Fruit fly (Drosophila melanogaster) whole organism, embryonic: ENCODE results near the gene CG1575.

ENCODE experiments used
- CG14014 ChIP-seq: fragments of 200-800 bp; sonication (Bioruptor generic); IDR thresholded peaks from 2 replicates; pipeline ENCODE4 v1.3.6; 2022; ENCODE audit warnings: missing biosample characterization, missing genetic modification characterization
- CG14710 ChIP-seq: fragments of 200-800 bp; sonication (Bioruptor generic); optimal IDR thresholded peaks from 3 replicates; lab custom pipeline; 2019; ENCODE audit warnings: missing biosample characterization, mild to moderate bottlenecking, missing genetic modification characterization, moderate library complexity
- HmgZ ChIP-seq: fragments of 200-800 bp; sonication (Bioruptor generic); optimal IDR thresholded peaks from 2 replicates; lab custom pipeline; 2018; ENCODE audit warnings: missing biosample characterization, mild to moderate bottlenecking, missing genetic modification characterization
- Meics ChIP-seq: fragments of 200-800 bp; sonication (Bioruptor generic); optimal IDR thresholded peaks from 2 replicates; lab custom pipeline; 2017; ENCODE audit warnings: missing biosample characterization, mild to moderate bottlenecking, missing genetic modification characterization
- nom ChIP-seq: fragments of 200-800 bp; sonication (Bioruptor generic); optimal IDR thresholded peaks from 2 replicates; lab custom pipeline; 2017; ENCODE audit warnings: missing biosample characterization, missing genetic modification characterization, mild to moderate bottlenecking, moderate library complexity, missing genetic modification reagents

dm6 chrX:8122834-8123233 lies 6.0 kb downstream of the CG1575 start:
- TF ChIP-seq HmgZ (tag; lab: Kevin White, UChicago) (no peak), nom (no peak), CG14014 (no peak), Meics (GFP tag; lab: Kevin White, UChicago) (no peak), CG14710 (peak; percentile 48)
